Worm (Caenorhabditis elegans) whole organism, L3 larva: ENCODE results near the gene F58H1.5.

Experiments used
- R02D3.7 ChIP-seq: fragments of 150-350 bp; optimal IDR thresholded peaks from 2 replicates; lab custom pipeline; 2014; ENCODE audit warnings: missing biosample characterization, missing genetic modification characterization
- ZK546.5 ChIP-seq: sonication (generic microtip); optimal IDR thresholded peaks from 2 replicates; lab custom pipeline; 2017; ENCODE audit warnings: missing biosample characterization, missing genetic modification characterization
- aly-2 ChIP-seq: fragments of 150-350 bp; optimal IDR thresholded peaks from 2 replicates; lab custom pipeline; 2014; ENCODE audit warnings: missing biosample characterization, missing genetic modification characterization
- ama-1 ChIP-seq: fragments of 150-350 bp; optimal IDR thresholded peaks from 2 replicates; lab custom pipeline; 2018
- ceh-16 ChIP-seq: sonication (generic microtip); optimal IDR thresholded peaks from 2 replicates; lab custom pipeline; 2017; ENCODE audit warnings: missing biosample characterization, missing genetic modification characterization
- ceh-28 ChIP-seq: fragments of 150-350 bp; optimal IDR thresholded peaks from 2 replicates; lab custom pipeline; 2014; ENCODE audit warnings: missing biosample characterization, missing genetic modification reagents, missing genetic modification characterization
- ceh-82 ChIP-seq: fragments of 150-350 bp; optimal IDR thresholded peaks from 2 replicates; lab custom pipeline; 2014; ENCODE audit warnings: missing biosample characterization, missing genetic modification characterization
- ceh-9 ChIP-seq: sonication (generic microtip); optimal IDR thresholded peaks from 2 replicates; lab custom pipeline; 2018; ENCODE audit warnings: missing biosample characterization, missing genetic modification characterization
- egl-27 ChIP-seq: sonication (generic microtip); optimal IDR thresholded peaks from 4 replicates; lab custom pipeline; 2017; ENCODE audit warnings: missing biosample characterization, missing genetic modification reagents, missing genetic modification characterization
- egl-5 ChIP-seq: fragments of 150-350 bp; optimal IDR thresholded peaks from 2 replicates; lab custom pipeline; 2017; ENCODE audit warnings: missing biosample characterization, missing genetic modification reagents, missing genetic modification characterization, inconsistent platforms
- elt-1 ChIP-seq: fragments of 150-350 bp; optimal IDR thresholded peaks from 2 replicates; lab custom pipeline; 2014; ENCODE audit warnings: missing biosample characterization, missing genetic modification characterization
- elt-2 ChIP-seq: sonication (generic microtip); optimal IDR thresholded peaks from 2 replicates; lab custom pipeline; 2016; ENCODE audit warnings: missing genetic modification reagents, mild to moderate bottlenecking, missing genetic modification characterization, missing compliant biosample characterization
- elt-3 ChIP-seq, 3 experiments: fragments of 150-350 bp in 1 of 3; sonication (generic microtip) in 2 of 3; optimal IDR thresholded peaks; 2 replicates in 2 of 3; 4 replicates in 1 of 3; lab custom pipeline; 2014 to 2017; ENCODE audit warnings: missing biosample characterization in 3 of 3, missing genetic modification characterization in 3 of 3
- fkh-10 ChIP-seq: sonication (generic microtip); optimal IDR thresholded peaks from 2 replicates; lab custom pipeline; 2017; ENCODE audit warnings: missing biosample characterization, missing genetic modification reagents, missing genetic modification characterization
- hmg-11 ChIP-seq: sonication (generic microtip); optimal IDR thresholded peaks from 2 replicates; lab custom pipeline; 2016; ENCODE audit warnings: missing genetic modification characterization, missing compliant biosample characterization
- jun-1 ChIP-seq: fragments of 150-350 bp; optimal IDR thresholded peaks from 2 replicates; lab custom pipeline; 2014; ENCODE audit warnings: missing biosample characterization, missing genetic modification reagents, missing genetic modification characterization
- lin-39 ChIP-seq: fragments of 150-350 bp; optimal IDR thresholded peaks from 2 replicates; lab custom pipeline; 2018; ENCODE audit warnings: missing biosample characterization, missing genetic modification reagents, missing genetic modification characterization
- lsy-12 ChIP-seq: sonication (generic microtip); optimal IDR thresholded peaks from 2 replicates; lab custom pipeline; 2016; ENCODE audit warnings: mild to moderate bottlenecking, missing genetic modification characterization, missing compliant biosample characterization
- nfya-1 ChIP-seq: sonication (generic microtip); optimal IDR thresholded peaks from 2 replicates; lab custom pipeline; 2017; ENCODE audit warnings: missing genetic modification characterization, mild to moderate bottlenecking, missing compliant biosample characterization, antibody characterized with exemption, moderate library complexity; ENCODE audit not compliant: insufficient read depth
- nhr-11 ChIP-seq: fragments of 150-350 bp; optimal IDR thresholded peaks from 2 replicates; lab custom pipeline; 2014; ENCODE audit warnings: missing biosample characterization, missing genetic modification characterization
- nhr-12 ChIP-seq: fragments of 150-350 bp; optimal IDR thresholded peaks from 2 replicates; lab custom pipeline; 2014; ENCODE audit warnings: missing biosample characterization, missing genetic modification characterization
- nhr-237 ChIP-seq: fragments of 150-350 bp; optimal IDR thresholded peaks from 2 replicates; lab custom pipeline; 2014; ENCODE audit warnings: missing biosample characterization, missing genetic modification characterization
- nhr-28 ChIP-seq: fragments of 150-350 bp; optimal IDR thresholded peaks from 2 replicates; lab custom pipeline; 2014; ENCODE audit warnings: missing biosample characterization, missing genetic modification characterization
- nhr-43 ChIP-seq: sonication (generic microtip); optimal IDR thresholded peaks from 2 replicates; lab custom pipeline; 2016; ENCODE audit warnings: mild to moderate bottlenecking, missing genetic modification characterization, missing compliant biosample characterization; ENCODE audit not compliant: poor library complexity, severe bottlenecking
- nhr-67 ChIP-seq: fragments of 150-350 bp; optimal IDR thresholded peaks from 2 replicates; lab custom pipeline; 2014; ENCODE audit warnings: missing biosample characterization, missing genetic modification characterization
- nhr-76 ChIP-seq: fragments of 150-350 bp; sonication (generic microtip); optimal IDR thresholded peaks from 5 replicates; lab custom pipeline; 2014; ENCODE audit warnings: missing biosample characterization, missing genetic modification characterization
- nhr-77 ChIP-seq: fragments of 150-350 bp; optimal IDR thresholded peaks from 2 replicates; lab custom pipeline; 2014; ENCODE audit warnings: missing biosample characterization, missing genetic modification characterization
- pha-4 ChIP-seq: fragments of 150-350 bp; optimal IDR thresholded peaks from 2 replicates; lab custom pipeline; 2014; ENCODE audit warnings: missing biosample characterization, missing genetic modification reagents, missing genetic modification characterization
- pqm-1 ChIP-seq: fragments of 150-350 bp; optimal IDR thresholded peaks from 2 replicates; lab custom pipeline; 2017; ENCODE audit warnings: missing biosample characterization, missing genetic modification characterization, inconsistent platforms
- skn-1 ChIP-seq: fragments of 150-350 bp; optimal IDR thresholded peaks from 2 replicates; lab custom pipeline; 2014; ENCODE audit warnings: missing biosample characterization, missing genetic modification characterization
- snpc-4 ChIP-seq: fragments of 150-350 bp; optimal IDR thresholded peaks from 2 replicates; lab custom pipeline; 2014; ENCODE audit warnings: missing biosample characterization, missing genetic modification characterization
- unc-39 ChIP-seq: sonication (generic microtip); optimal IDR thresholded peaks from 4 replicates; lab custom pipeline; 2017; ENCODE audit warnings: missing biosample characterization, missing genetic modification characterization
- unc-62 ChIP-seq: fragments of 150-350 bp; sonication (generic microtip); optimal IDR thresholded peaks from 4 replicates; lab custom pipeline; 2014; ENCODE audit warnings: missing biosample characterization, missing genetic modification reagents, missing genetic modification characterization
- zag-1 ChIP-seq: fragments of 150-350 bp; optimal IDR thresholded peaks from 2 replicates; lab custom pipeline; 2014; ENCODE audit warnings: missing biosample characterization, missing genetic modification characterization
- ztf-11 ChIP-seq: fragments of 150-350 bp; optimal IDR thresholded peaks from 2 replicates; lab custom pipeline; 2014; ENCODE audit warnings: missing biosample characterization, missing genetic modification characterization
- ztf-4 ChIP-seq: fragments of 150-350 bp; optimal IDR thresholded peaks from 2 replicates; lab custom pipeline; 2014; ENCODE audit warnings: missing biosample characterization, missing genetic modification characterization

Gene F58H1.5

ce11 chrV:11941664-11942063, 16.5 kb upstream of the F58H1.5 start:
- TF ChIP-seq elt-1 (tag; lab: Kevin White, UChicago) (no peak), unc-62 (no peak), ztf-4 (tag; lab: Kevin White, UChicago) (no peak), elt-3 (tag; optimal IDR thresholded peaks at IDR 0.05; lab: Kevin White, UChicago) (no peak), ceh-9 (tag; lab: Kevin White, UChicago) (no peak), egl-27 (tag; lab: Kevin White, UChicago) (no peak), ceh-28 (no peak), pha-4 (tag; lab: Kevin White, UChicago) (peak; percentile 46), skn-1 (tag; lab: Kevin White, UChicago) (no peak), elt-2 (tag; lab: Kevin White, UChicago) (peak; percentile 99), nfya-1 (tag; lab: Kevin White, UChicago) (no peak), nhr-237 (no peak), ZK546.5 (tag; lab: Kevin White, UChicago) (no peak), nhr-28 (tag; lab: Kevin White, UChicago) (no peak), zag-1 (tag; lab: Kevin White, UChicago) (no peak), pqm-1 (peak; percentile 96), aly-2 (tag; lab: Kevin White, UChicago) (no peak), nhr-43 (tag; lab: Kevin White, UChicago) (no peak), nhr-76 (tag; lab: Kevin White, UChicago) (no peak), nhr-11 (tag; lab: Kevin White, UChicago) (no peak), ztf-11 (tag; lab: Kevin White, UChicago) (no peak), jun-1 (tag; lab: Kevin White, UChicago) (peak; percentile 13), snpc-4 (tag; lab: Kevin White, UChicago) (no peak), hmg-11 (tag; lab: Kevin White, UChicago) (no peak), nhr-12 (tag; lab: Kevin White, UChicago) (no peak), egl-5 (tag; lab: Kevin White, UChicago) (no peak), nhr-67 (tag; lab: Kevin White, UChicago) (no peak), ama-1 (no peak)

ce11 chrV:11942325-11942724, 15.9 kb upstream of the F58H1.5 start, which contains the start of gene F58H1.6:
Gene F58H1.6, plus strand, starts transcription at chrV:11942625.
- no peak for TF ChIP-seq unc-62
- TF ChIP-seq nfya-1 (tag; lab: Kevin White, UChicago) = no peak
- TF ChIP-seq fkh-10 (GFP tag; lab: Kevin White, UChicago) = no peak
- no peak for TF ChIP-seq ceh-9 (tag; lab: Kevin White, UChicago)
- TF ChIP-seq nhr-11 (tag; lab: Kevin White, UChicago) = no peak

ce11 chrV:11943737-11944136, 14.5 kb upstream of the F58H1.5 start:
- TF ChIP-seq nhr-76 (tag; lab: Kevin White, UChicago) (no peak), aly-2 (tag; lab: Kevin White, UChicago) (no peak)

ce11 chrV:11945429-11945828, 12.8 kb upstream of the F58H1.5 start:
- TF ChIP-seq ztf-11 (tag; lab: Kevin White, UChicago) = no peak
- TF ChIP-seq ZK546.5 (tag; lab: Kevin White, UChicago) = no peak
- no peak for TF ChIP-seq elt-1 (tag; lab: Kevin White, UChicago)
- TF ChIP-seq R02D3.7 (tag; lab: Kevin White, UChicago) = no peak
- no peak for TF ChIP-seq ama-1
- TF ChIP-seq unc-62 = no peak
- no peak for TF ChIP-seq egl-27 (tag; lab: Kevin White, UChicago)
- no peak for TF ChIP-seq jun-1 (tag; lab: Kevin White, UChicago)
- TF ChIP-seq lin-39 = no peak
- TF ChIP-seq hmg-11 (tag; lab: Kevin White, UChicago) = no peak
- TF ChIP-seq lsy-12 (tag; lab: Kevin White, UChicago) = no peak
- no peak for TF ChIP-seq snpc-4 (tag; lab: Kevin White, UChicago)
- no peak for TF ChIP-seq ceh-82 (tag; lab: Kevin White, UChicago)
- TF ChIP-seq unc-39 = no peak
- no peak for TF ChIP-seq aly-2 (tag; lab: Kevin White, UChicago)
- TF ChIP-seq nhr-77 = no peak
- no peak for TF ChIP-seq ceh-16 (tag; lab: Kevin White, UChicago)
